Fruit fly (Drosophila melanogaster) whole organism, pupa: Measurements from ENCODE around the gene wdn.

Source experiments
- CG10348 ChIP-seq: fragments of 200-800 bp; sonication (Bioruptor generic); IDR thresholded peaks from 2 replicates; pipeline ENCODE4 v1.3.6; 2022; ENCODE audit warnings: missing biosample characterization, missing genetic modification characterization
- CG12605 ChIP-seq: fragments of 200-800 bp; sonication (Bioruptor generic); IDR thresholded peaks from 2 replicates; pipeline ENCODE4 v1.3.6; 2022; ENCODE audit warnings: missing biosample characterization, missing genetic modification characterization
- CG13204 ChIP-seq: fragments of 200-800 bp; sonication (Bioruptor generic); optimal IDR thresholded peaks from 2 replicates; lab custom pipeline; 2018; ENCODE audit warnings: missing biosample characterization, mild to moderate bottlenecking, missing genetic modification characterization, moderate library complexity
- CG14655 ChIP-seq: fragments of 200-800 bp; sonication (Bioruptor generic); optimal IDR thresholded peaks from 3 replicates; lab custom pipeline; 2017; ENCODE audit warnings: mild to moderate bottlenecking, missing biosample characterization, missing genetic modification reagents, missing genetic modification characterization
- CG15710 ChIP-seq: fragments of 200-800 bp; sonication (Bioruptor generic); optimal IDR thresholded peaks from 2 replicates; lab custom pipeline; 2018; ENCODE audit warnings: missing biosample characterization, mild to moderate bottlenecking, missing genetic modification characterization, moderate library complexity
- CG17806 ChIP-seq: fragments of 200-800 bp; sonication (Bioruptor generic); optimal IDR thresholded peaks from 2 replicates; lab custom pipeline; 2018; ENCODE audit warnings: missing biosample characterization, mild to moderate bottlenecking, missing genetic modification characterization, moderate library complexity
- CG32121 ChIP-seq: fragments of 200-800 bp; sonication (Bioruptor generic); IDR thresholded peaks from 2 replicates; pipeline ENCODE4 v1.3.6; 2022; ENCODE audit warnings: missing biosample characterization, missing genetic modification characterization
- CG34367 ChIP-seq: fragments of 200-800 bp; sonication (Bioruptor generic); optimal IDR thresholded peaks from 2 replicates; lab custom pipeline; 2018; ENCODE audit warnings: missing biosample characterization, mild to moderate bottlenecking, missing genetic modification characterization
- CG4496 ChIP-seq: fragments of 200-800 bp; sonication (Bioruptor generic); IDR thresholded peaks from 3 replicates; pipeline ENCODE4 v1.3.6; 2022; ENCODE audit warnings: missing biosample characterization, missing genetic modification characterization
- CG8159 ChIP-seq: fragments of 200-800 bp; sonication (Bioruptor generic); optimal IDR thresholded peaks from 3 replicates; lab custom pipeline; 2018; ENCODE audit warnings: missing biosample characterization, mild to moderate bottlenecking, missing genetic modification characterization, moderate library complexity
- CG8301 ChIP-seq: fragments of 200-800 bp; sonication (Bioruptor generic); optimal IDR thresholded peaks from 2 replicates; lab custom pipeline; 2018; ENCODE audit warnings: missing biosample characterization, mild to moderate bottlenecking, missing genetic modification characterization
- CG9948 ChIP-seq: fragments of 200-800 bp; sonication (Bioruptor generic); optimal IDR thresholded peaks from 2 replicates; lab custom pipeline; 2018; ENCODE audit warnings: missing biosample characterization, mild to moderate bottlenecking, missing genetic modification characterization, moderate library complexity
- D1 ChIP-seq: fragments of 200-800 bp; sonication (Bioruptor generic); optimal IDR thresholded peaks from 2 replicates; lab custom pipeline; 2018; ENCODE audit warnings: missing biosample characterization, mild to moderate bottlenecking, missing genetic modification characterization, moderate library complexity
- EcR ChIP-seq: fragments of 200-800 bp; sonication (Bioruptor generic); optimal IDR thresholded peaks from 3 replicates; lab custom pipeline; 2019; ENCODE audit warnings: missing biosample characterization, missing genetic modification characterization, mild to moderate bottlenecking, moderate library complexity, missing genetic modification reagents
- Ets98B ChIP-seq: fragments of 200-800 bp; sonication (Bioruptor generic); IDR thresholded peaks from 2 replicates; pipeline ENCODE4 v1.3.6; 2022; ENCODE audit warnings: missing biosample characterization, missing genetic modification characterization
- Pif1A ChIP-seq: fragments of 200-800 bp; sonication (Bioruptor generic); optimal IDR thresholded peaks from 3 replicates; lab custom pipeline; 2016; ENCODE audit warnings: missing biosample characterization, missing genetic modification characterization
- Pif1B ChIP-seq: fragments of 200-800 bp; sonication (Bioruptor generic); optimal IDR thresholded peaks from 3 replicates; lab custom pipeline; 2016; ENCODE audit warnings: missing biosample characterization, missing genetic modification characterization
- Snoo ChIP-seq: fragments of 200-800 bp; sonication (Bioruptor generic); optimal IDR thresholded peaks from 3 replicates; lab custom pipeline; 2017; ENCODE audit warnings: missing biosample characterization, mild to moderate bottlenecking, missing genetic modification characterization, inconsistent platforms
- fd96Ca ChIP-seq: fragments of 200-800 bp; sonication (Bioruptor generic); IDR thresholded peaks from 3 replicates; pipeline ENCODE4 v1.3.6; 2022; ENCODE audit warnings: missing biosample characterization, missing genetic modification characterization
- gl ChIP-seq: fragments of 200-800 bp; sonication (Bioruptor generic); optimal IDR thresholded peaks from 2 replicates; lab custom pipeline; 2018; ENCODE audit warnings: missing biosample characterization, mild to moderate bottlenecking, missing genetic modification characterization
- rn ChIP-seq: fragments of 200-800 bp; sonication (Bioruptor generic); IDR thresholded peaks from 2 replicates; pipeline ENCODE4 v1.3.6; 2022; ENCODE audit warnings: missing biosample characterization, missing genetic modification characterization

The wdn gene

dm6 chr3R:28810942-28811676 is at the start of gene wdn:
wdn (minus strand) TSS chr3R:28811337.
- TF ChIP-seq Pif1A (GFP tag; lab: Kevin White, UChicago) = no peak
- no peak for TF ChIP-seq CG12605
- no peak for TF ChIP-seq EcR (GFP tag; lab: Kevin White, UChicago)
- TF ChIP-seq CG34367 (tag; lab: Kevin White, UChicago) = no peak
- no peak for TF ChIP-seq CG13204
- no peak for TF ChIP-seq CG8301 (tag; lab: Kevin White, UChicago)

- TF ChIP-seq Snoo (tag; lab: Kevin White, UChicago) (no peak), CG4496 (GFP tag; lab: Robert Waterston, UW) (no peak), EcR (GFP tag; lab: Kevin White, UChicago) (peak; percentile 42)
Measured at dm6 chr3R:28860582-28860981, 49.4 kb upstream of the wdn start.

DNA sequence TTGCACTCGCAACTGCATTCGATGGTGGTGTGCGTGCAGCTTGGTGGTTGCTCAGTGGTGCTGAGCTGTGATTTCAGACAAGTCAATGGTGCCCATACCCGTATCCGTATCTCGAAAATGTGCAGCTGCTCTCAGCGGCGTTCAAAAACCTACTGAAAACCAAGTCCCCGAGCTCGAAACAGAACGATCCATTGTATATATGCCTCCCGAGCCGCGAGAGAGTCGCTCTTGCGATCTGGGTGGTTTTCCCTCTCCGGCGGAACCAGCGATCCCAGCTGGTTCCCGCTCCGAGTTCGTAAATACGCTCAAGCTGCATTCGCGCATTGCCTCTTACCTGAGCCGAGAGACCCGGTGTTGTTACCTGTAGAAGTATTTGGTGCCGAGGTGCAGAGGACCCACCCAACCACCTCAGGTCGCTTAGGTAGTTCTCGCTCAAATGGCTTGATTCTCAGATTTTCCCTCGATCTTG is 48.0 kb upstream of the wdn start, which contains the start of gene Inx3:
Gene Inx3 (minus strand): TSS at position 440 of the 469 bp plus-strand sequence.
- TF ChIP-seq Ets98B (GFP tag; lab: Robert Waterston, UW) (peak; percentile 73; the same call in 1 of the 2 replicates), CG8159 (no peak), CG15710 (no peak), CG4496 (GFP tag; lab: Robert Waterston, UW) (peak; percentile 61; the same call in 2 of the 3 replicates), fd96Ca (GFP tag; lab: Robert Waterston, UW) (peak; percentile 45; the same call in 1 of the 3 replicates), CG13204 (peak; percentile 50), CG12605 (0 out of 2 replicates have a peak, but pooled peaks have one; percentile 26), Pif1B (GFP tag; lab: Kevin White, UChicago) (peak; percentile 61), EcR (GFP tag; lab: Kevin White, UChicago) (peak; percentile 50), gl (tag; lab: Kevin White, UChicago) (peak; percentile 28), Snoo (tag; lab: Kevin White, UChicago) (peak; percentile 48), Pif1A (GFP tag; lab: Kevin White, UChicago) (no peak), CG32121 (peak; percentile 44; the same call in 1 of the 2 replicates)

DNA sequence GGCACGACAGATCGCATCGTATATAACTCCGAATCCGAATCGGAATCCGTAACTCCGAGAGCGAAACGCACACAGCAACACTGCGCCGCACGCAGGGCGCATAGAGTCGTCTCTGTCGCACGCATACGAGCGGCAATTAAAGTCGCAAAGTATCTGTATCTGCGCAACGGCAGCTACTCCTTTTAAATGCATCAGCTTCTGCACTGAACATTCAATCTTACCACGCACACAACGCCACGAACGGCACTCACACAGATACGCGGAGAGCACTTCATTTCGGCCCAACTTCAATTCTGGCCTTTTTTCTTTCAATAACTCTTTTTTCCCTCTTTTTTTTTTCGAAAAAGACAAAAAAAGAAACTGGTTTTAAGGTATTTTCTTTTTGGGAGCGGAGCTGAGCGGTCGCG is 47.1 kb upstream of the wdn start:
- TF ChIP-seq CG4496 (GFP tag; lab: Robert Waterston, UW) (peak; percentile 90), Pif1B (GFP tag; lab: Kevin White, UChicago) (peak; percentile 74), CG12605 (peak; percentile 85), rn (GFP tag; lab: Robert Waterston, UW) (no peak), CG34367 (tag; lab: Kevin White, UChicago) (peak; percentile 78), CG9948 (tag; lab: Kevin White, UChicago) (peak; percentile 78), CG14655 (GFP tag; lab: Kevin White, UChicago) (peak; percentile 78), gl (tag; lab: Kevin White, UChicago) (peak; percentile 97), CG32121 (peak; percentile 54), CG15710 (peak; percentile 87), Ets98B (GFP tag; lab: Robert Waterston, UW) (peak; percentile 53; the same call in 1 of the 2 replicates), CG17806 (tag; lab: Kevin White, UChicago) (peak; percentile 78), EcR (GFP tag; lab: Kevin White, UChicago) (peak; percentile 53), CG10348 (GFP tag; lab: Robert Waterston, UW) (no peak), fd96Ca (GFP tag; lab: Robert Waterston, UW) (peak; percentile 53), Pif1A (GFP tag; lab: Kevin White, UChicago) (peak; percentile 90), CG8301 (tag; lab: Kevin White, UChicago) (peak; percentile 62), CG13204 (peak; percentile 96), D1 (tag; lab: Kevin White, UChicago) (peak; percentile 67), CG8159 (peak; percentile 88), Snoo (tag; lab: Kevin White, UChicago) (peak; percentile 70)

DNA sequence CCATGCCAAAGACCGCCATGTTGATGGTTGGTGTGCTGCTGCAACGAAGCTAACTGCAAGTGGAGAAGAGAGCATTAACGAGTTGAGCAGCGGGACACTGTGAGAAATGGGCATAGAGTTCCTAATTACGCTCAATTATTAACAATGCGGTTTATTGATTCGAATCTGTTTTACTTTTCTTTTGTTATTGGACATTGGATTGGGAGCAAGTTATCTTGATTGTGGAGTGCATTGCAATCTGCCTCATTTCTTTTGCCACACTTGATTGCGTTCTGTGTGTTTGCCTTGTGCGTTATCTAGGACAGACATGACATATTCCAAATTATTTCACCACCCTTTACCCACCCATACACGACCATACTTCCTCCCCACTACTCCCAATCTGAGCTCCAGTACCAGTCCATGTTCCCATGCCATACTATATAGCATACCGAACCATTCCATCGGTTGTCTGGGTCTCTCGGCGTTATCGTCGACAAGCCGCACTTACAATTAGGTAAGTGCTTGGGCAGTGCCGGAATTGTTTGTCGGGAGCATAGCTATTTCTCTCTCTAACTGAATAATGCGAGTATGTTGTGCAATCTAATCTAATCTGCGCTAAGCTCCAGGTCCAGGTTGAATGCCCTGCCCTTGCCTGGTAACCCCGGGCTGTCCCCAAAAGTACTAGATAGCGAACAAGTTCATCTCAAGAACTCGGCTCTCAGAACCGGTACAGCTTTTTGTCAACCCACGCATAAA is 46.3 kb upstream of the wdn start:
- TF ChIP-seq fd96Ca (GFP tag; lab: Robert Waterston, UW) (peak; percentile 86), CG12605 (peak; percentile 16; the same call in 1 of the 2 replicates), CG15710 (peak; percentile 50), Pif1A (GFP tag; lab: Kevin White, UChicago) (peak; percentile 38), CG14655 (GFP tag; lab: Kevin White, UChicago) (peak; percentile 62), CG10348 (GFP tag; lab: Robert Waterston, UW) (no peak), Snoo (tag; lab: Kevin White, UChicago) (no peak), Pif1B (GFP tag; lab: Kevin White, UChicago) (peak; percentile 22), D1 (tag; lab: Kevin White, UChicago) (no peak), CG4496 (GFP tag; lab: Robert Waterston, UW) (peak; percentile 68; the same call in 2 of the 3 replicates), CG32121 (peak; percentile 30; the same call in 1 of the 2 replicates), gl (tag; lab: Kevin White, UChicago) (no peak), CG13204 (no peak), CG34367 (tag; lab: Kevin White, UChicago) (peak; percentile 48), EcR (GFP tag; lab: Kevin White, UChicago) (no peak), CG8159 (peak; percentile 43), CG9948 (tag; lab: Kevin White, UChicago) (peak; percentile 17), rn (GFP tag; lab: Robert Waterston, UW) (no peak), Ets98B (GFP tag; lab: Robert Waterston, UW) (peak; percentile 70), CG8301 (tag; lab: Kevin White, UChicago) (peak; percentile 68), CG17806 (tag; lab: Kevin White, UChicago) (peak; percentile 37)
